Worm (Caenorhabditis elegans) whole organism, L4/young adult: ENCODE results near the gene spp-9.

Experiments used
- W03F9.2 ChIP-seq: fragments of 150-350 bp; optimal IDR thresholded peaks from 2 replicates; lab custom pipeline; 2014; ENCODE audit warnings: missing biosample characterization, missing genetic modification characterization
- him-1 ChIP-seq: sonication (generic microtip); optimal IDR thresholded peaks from 2 replicates; lab custom pipeline; 2016; ENCODE audit warnings: missing genotype, missing genetic modification reagents, missing genetic modification characterization, missing compliant biosample characterization

DNA sequence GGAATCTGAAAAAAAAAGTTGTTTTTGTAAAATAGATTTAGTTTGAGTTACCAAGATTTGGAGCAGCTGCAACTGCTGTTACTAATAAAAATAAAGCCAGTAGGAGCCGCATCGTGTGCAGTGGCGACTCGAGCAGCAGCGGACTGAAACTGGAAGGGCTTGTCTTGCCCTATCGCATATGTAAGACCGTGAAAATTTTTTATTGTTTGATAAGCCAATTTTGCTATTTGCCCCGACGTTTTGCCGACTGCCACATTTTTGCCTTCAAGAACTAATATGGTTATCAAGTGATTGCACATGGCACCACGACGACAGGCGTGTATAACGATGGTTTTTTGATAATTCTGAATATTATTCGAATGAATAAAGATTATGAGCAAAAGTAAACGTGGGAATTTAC, 12.2 kb downstream of the spp-9 start, which contains the start of gene T25C12.3:
- TF ChIP-seq W03F9.2 = no peak
- no peak for TF ChIP-seq him-1
